Worm (Caenorhabditis elegans): Measurements from ENCODE around the gene math-45.
A peak's percentile ranks its signal among the peaks of the same experiment; 100 is the strongest.

Gene math-45

ce11 chrII:1470515-1470966 lies 46.7 kb downstream of the math-45 start, which contains the start of gene H17B01.2:
TSS of gene H17B01.2 (plus strand) at chrII:1470565.
- TF ChIP-seq nhr-77 (tag; optimal IDR thresholded peaks at IDR 0.05) = no peak
- no peak for TF ChIP-seq ceh-44 (GFP tag; IDR thresholded peaks at IDR 0.05)
- no peak for TF ChIP-seq daf-12 (tag; optimal IDR thresholded peaks at IDR 0.05)
- 0 out of 2 replicates have a peak, but pooled peaks have one; percentile 22 for TF ChIP-seq D1046.2 (GFP tag; IDR thresholded peaks at IDR 0.05)
- TF ChIP-seq ctbp-1 (GFP tag; IDR thresholded peaks at IDR 0.05) = no peak
- no peak for TF ChIP-seq F26F4.8 (GFP tag; conservative IDR thresholded peaks at IDR 0.05)
- no peak for TF ChIP-seq zfp-2 (tag; optimal IDR thresholded peaks at IDR 0.05)
- TF ChIP-seq attf-4 (tag; optimal IDR thresholded peaks at IDR 0.05) = no peak
- peak; percentile 94 for TF ChIP-seq set-16 (GFP tag; IDR thresholded peaks at IDR 0.05)
- 0 out of 2 replicates have a peak, but pooled peaks have one; percentile 24 for TF ChIP-seq tra-1 (GFP tag; IDR thresholded peaks at IDR 0.05)
- TF ChIP-seq aha-1 (tag) = peak; percentile 44
- TF ChIP-seq skn-1 (tag; optimal IDR thresholded peaks at IDR 0.05) = no peak

- TF ChIP-seq set-16 (GFP tag; IDR thresholded peaks at IDR 0.05) = peak; percentile 93
These were observed 49.5 kb downstream of the math-45 start, which contains the start of gene Y51H7C.1 for ce11 chrII:1467711-1468110. TSS of gene Y51H7C.1 (plus strand) at chrII:1467727.

- TF ChIP-seq nhr-11 (tag; optimal IDR thresholded peaks at IDR 0.05) = no peak
- no peak for TF ChIP-seq mdl-1 (tag; optimal IDR thresholded peaks at IDR 0.05)
- no peak for TF ChIP-seq pqm-1 (tag; optimal IDR thresholded peaks at IDR 0.05)
- no peak for TF ChIP-seq nhr-10 (tag; optimal IDR thresholded peaks at IDR 0.05)
- no peak for TF ChIP-seq lin-39 (tag; optimal IDR thresholded peaks at IDR 0.05)
- no peak for TF ChIP-seq spr-1 (tag; optimal IDR thresholded peaks at IDR 0.05)
- no peak for TF ChIP-seq mxl-3 (GFP tag; optimal IDR thresholded peaks at IDR 0.05)
- TF ChIP-seq nhr-42 (GFP tag; IDR thresholded peaks at IDR 0.05) = no peak
- TF ChIP-seq daf-8 (GFP tag; IDR thresholded peaks at IDR 0.05) = no peak
These were observed 50.8 kb downstream of the math-45 start, which contains the start of gene Y51H7C.13 for ce11 chrII:1466448-1466847. TSS of gene Y51H7C.13 (minus strand) at chrII:1466548.
